Worm (Caenorhabditis elegans) whole organism, L3 larva: ENCODE measurements around the gene fbxb-107.
A peak's percentile ranks its signal among the peaks of the same experiment; 100 is the strongest.

Source experiments
- R02D3.7 ChIP-seq: fragments of 150-350 bp; optimal IDR thresholded peaks from 2 replicates; lab custom pipeline; 2014; ENCODE audit warnings: missing biosample characterization, missing genetic modification characterization
- ZK546.5 ChIP-seq: sonication (generic microtip); optimal IDR thresholded peaks from 2 replicates; lab custom pipeline; 2017; ENCODE audit warnings: missing biosample characterization, missing genetic modification characterization
- aly-2 ChIP-seq: fragments of 150-350 bp; optimal IDR thresholded peaks from 2 replicates; lab custom pipeline; 2014; ENCODE audit warnings: missing biosample characterization, missing genetic modification characterization
- ama-1 ChIP-seq: fragments of 150-350 bp; optimal IDR thresholded peaks from 2 replicates; lab custom pipeline; 2018
- ceh-16 ChIP-seq: sonication (generic microtip); optimal IDR thresholded peaks from 2 replicates; lab custom pipeline; 2017; ENCODE audit warnings: missing biosample characterization, missing genetic modification characterization
- ceh-28 ChIP-seq: fragments of 150-350 bp; optimal IDR thresholded peaks from 2 replicates; lab custom pipeline; 2014; ENCODE audit warnings: missing biosample characterization, missing genetic modification reagents, missing genetic modification characterization
- ceh-82 ChIP-seq: fragments of 150-350 bp; optimal IDR thresholded peaks from 2 replicates; lab custom pipeline; 2014; ENCODE audit warnings: missing biosample characterization, missing genetic modification characterization
- daf-12 ChIP-seq: fragments of 150-350 bp; optimal IDR thresholded peaks from 2 replicates; lab custom pipeline; 2014; ENCODE audit warnings: missing biosample characterization, missing genetic modification reagents, missing genetic modification characterization
- egl-27 ChIP-seq: sonication (generic microtip); optimal IDR thresholded peaks from 4 replicates; lab custom pipeline; 2017; ENCODE audit warnings: missing biosample characterization, missing genetic modification reagents, missing genetic modification characterization
- egl-5 ChIP-seq: fragments of 150-350 bp; optimal IDR thresholded peaks from 2 replicates; lab custom pipeline; 2017; ENCODE audit warnings: missing biosample characterization, missing genetic modification reagents, missing genetic modification characterization, inconsistent platforms
- elt-1 ChIP-seq: fragments of 150-350 bp; optimal IDR thresholded peaks from 2 replicates; lab custom pipeline; 2014; ENCODE audit warnings: missing biosample characterization, missing genetic modification characterization
- elt-2 ChIP-seq: sonication (generic microtip); optimal IDR thresholded peaks from 2 replicates; lab custom pipeline; 2016; ENCODE audit warnings: missing genetic modification reagents, mild to moderate bottlenecking, missing genetic modification characterization, missing compliant biosample characterization
- elt-3 ChIP-seq, 3 experiments: fragments of 150-350 bp in 1 of 3; sonication (generic microtip) in 2 of 3; optimal IDR thresholded peaks; 2 replicates in 2 of 3; 4 replicates in 1 of 3; lab custom pipeline; 2014 to 2017; ENCODE audit warnings: missing biosample characterization in 3 of 3, missing genetic modification characterization in 3 of 3
- eor-1 ChIP-seq, 2 experiments: fragments of 150-350 bp; optimal IDR thresholded peaks; 2 replicates each; lab custom pipeline; 2014 to 2018; ENCODE audit warnings: missing biosample characterization in 2 of 2, missing genetic modification characterization in 2 of 2
- fkh-10 ChIP-seq: sonication (generic microtip); optimal IDR thresholded peaks from 2 replicates; lab custom pipeline; 2017; ENCODE audit warnings: missing biosample characterization, missing genetic modification reagents, missing genetic modification characterization
- fkh-2 ChIP-seq: fragments of 150-350 bp; optimal IDR thresholded peaks from 2 replicates; lab custom pipeline; 2014; ENCODE audit warnings: missing biosample characterization, missing genetic modification reagents, missing genetic modification characterization
- fos-1 ChIP-seq: fragments of 150-350 bp; optimal IDR thresholded peaks from 2 replicates; lab custom pipeline; 2014; ENCODE audit warnings: missing biosample characterization, missing genetic modification characterization
- hmg-11 ChIP-seq: sonication (generic microtip); optimal IDR thresholded peaks from 2 replicates; lab custom pipeline; 2016; ENCODE audit warnings: missing genetic modification characterization, missing compliant biosample characterization
- jun-1 ChIP-seq: fragments of 150-350 bp; optimal IDR thresholded peaks from 2 replicates; lab custom pipeline; 2014; ENCODE audit warnings: missing biosample characterization, missing genetic modification reagents, missing genetic modification characterization
- lin-15B ChIP-seq: fragments of 150-350 bp; optimal IDR thresholded peaks from 2 replicates; lab custom pipeline; 2014; ENCODE audit warnings: missing biosample characterization, missing genetic modification characterization
- lin-39 ChIP-seq: fragments of 150-350 bp; optimal IDR thresholded peaks from 2 replicates; lab custom pipeline; 2018; ENCODE audit warnings: missing biosample characterization, missing genetic modification reagents, missing genetic modification characterization
- lsy-12 ChIP-seq: sonication (generic microtip); optimal IDR thresholded peaks from 2 replicates; lab custom pipeline; 2016; ENCODE audit warnings: mild to moderate bottlenecking, missing genetic modification characterization, missing compliant biosample characterization
- mdl-1 ChIP-seq: fragments of 150-350 bp; optimal IDR thresholded peaks from 2 replicates; lab custom pipeline; 2014; ENCODE audit warnings: missing biosample characterization, missing genetic modification characterization
- nfya-1 ChIP-seq: sonication (generic microtip); optimal IDR thresholded peaks from 2 replicates; lab custom pipeline; 2017; ENCODE audit warnings: missing genetic modification characterization, mild to moderate bottlenecking, missing compliant biosample characterization, antibody characterized with exemption, moderate library complexity; ENCODE audit not compliant: insufficient read depth
- nhr-11 ChIP-seq: fragments of 150-350 bp; optimal IDR thresholded peaks from 2 replicates; lab custom pipeline; 2014; ENCODE audit warnings: missing biosample characterization, missing genetic modification characterization
- nhr-23 ChIP-seq: fragments of 150-350 bp; optimal IDR thresholded peaks from 2 replicates; lab custom pipeline; 2014; ENCODE audit warnings: missing biosample characterization, missing genetic modification reagents, missing genetic modification characterization
- nhr-237 ChIP-seq: fragments of 150-350 bp; optimal IDR thresholded peaks from 2 replicates; lab custom pipeline; 2014; ENCODE audit warnings: missing biosample characterization, missing genetic modification characterization
- nhr-25 ChIP-seq: sonication (generic microtip); optimal IDR thresholded peaks from 2 replicates; lab custom pipeline; 2017; ENCODE audit warnings: missing biosample characterization, missing genetic modification characterization
- nhr-28 ChIP-seq: fragments of 150-350 bp; optimal IDR thresholded peaks from 2 replicates; lab custom pipeline; 2014; ENCODE audit warnings: missing biosample characterization, missing genetic modification characterization
- nhr-43 ChIP-seq: sonication (generic microtip); optimal IDR thresholded peaks from 2 replicates; lab custom pipeline; 2016; ENCODE audit warnings: mild to moderate bottlenecking, missing genetic modification characterization, missing compliant biosample characterization; ENCODE audit not compliant: poor library complexity, severe bottlenecking
- nhr-67 ChIP-seq: fragments of 150-350 bp; optimal IDR thresholded peaks from 2 replicates; lab custom pipeline; 2014; ENCODE audit warnings: missing biosample characterization, missing genetic modification characterization
- nhr-76 ChIP-seq: fragments of 150-350 bp; sonication (generic microtip); optimal IDR thresholded peaks from 5 replicates; lab custom pipeline; 2014; ENCODE audit warnings: missing biosample characterization, missing genetic modification characterization
- nhr-77 ChIP-seq: fragments of 150-350 bp; optimal IDR thresholded peaks from 2 replicates; lab custom pipeline; 2014; ENCODE audit warnings: missing biosample characterization, missing genetic modification characterization
- pha-4 ChIP-seq: fragments of 150-350 bp; optimal IDR thresholded peaks from 2 replicates; lab custom pipeline; 2014; ENCODE audit warnings: missing biosample characterization, missing genetic modification reagents, missing genetic modification characterization
- pqm-1 ChIP-seq: fragments of 150-350 bp; optimal IDR thresholded peaks from 2 replicates; lab custom pipeline; 2017; ENCODE audit warnings: missing biosample characterization, missing genetic modification characterization, inconsistent platforms
- sea-2 ChIP-seq: fragments of 150-350 bp; sonication (generic microtip); optimal IDR thresholded peaks from 4 replicates; lab custom pipeline; 2014; ENCODE audit warnings: missing biosample characterization, missing genetic modification reagents, missing genetic modification characterization
- skn-1 ChIP-seq: fragments of 150-350 bp; optimal IDR thresholded peaks from 2 replicates; lab custom pipeline; 2014; ENCODE audit warnings: missing biosample characterization, missing genetic modification characterization
- snpc-4 ChIP-seq: fragments of 150-350 bp; optimal IDR thresholded peaks from 2 replicates; lab custom pipeline; 2014; ENCODE audit warnings: missing biosample characterization, missing genetic modification characterization
- tbx-2 ChIP-seq: sonication (generic microtip); optimal IDR thresholded peaks from 2 replicates; lab custom pipeline; 2016; ENCODE audit warnings: mild to moderate bottlenecking, missing genetic modification characterization, missing compliant biosample characterization
- unc-39 ChIP-seq: sonication (generic microtip); optimal IDR thresholded peaks from 4 replicates; lab custom pipeline; 2017; ENCODE audit warnings: missing biosample characterization, missing genetic modification characterization
- unc-62 ChIP-seq: fragments of 150-350 bp; sonication (generic microtip); optimal IDR thresholded peaks from 4 replicates; lab custom pipeline; 2014; ENCODE audit warnings: missing biosample characterization, missing genetic modification reagents, missing genetic modification characterization
- zag-1 ChIP-seq: fragments of 150-350 bp; optimal IDR thresholded peaks from 2 replicates; lab custom pipeline; 2014; ENCODE audit warnings: missing biosample characterization, missing genetic modification characterization
- ztf-11 ChIP-seq: fragments of 150-350 bp; optimal IDR thresholded peaks from 2 replicates; lab custom pipeline; 2014; ENCODE audit warnings: missing biosample characterization, missing genetic modification characterization
- ztf-4 ChIP-seq: fragments of 150-350 bp; optimal IDR thresholded peaks from 2 replicates; lab custom pipeline; 2014; ENCODE audit warnings: missing biosample characterization, missing genetic modification characterization

Gene fbxb-107

ce11 chrII:2749595-2750048 is 8.9 kb upstream of the fbxb-107 start, which contains the start of gene F29A7.4:
Gene F29A7.4 (plus strand): TSS chrII:2749998.
- no peak for TF ChIP-seq nfya-1
- TF ChIP-seq nhr-67, result no peak
- TF ChIP-seq fkh-10, result no peak
- TF ChIP-seq fos-1 (tag; lab: Kevin White, UChicago), result no peak
- no peak for TF ChIP-seq nhr-76
- no peak for TF ChIP-seq lsy-12 (tag; lab: Kevin White, UChicago)
- TF ChIP-seq nhr-43 (tag; lab: Kevin White, UChicago), result no peak
- peak; percentile 58 for TF ChIP-seq pqm-1 (tag; lab: Kevin White, UChicago)
- no peak for TF ChIP-seq ztf-11
- TF ChIP-seq jun-1 (tag; lab: Kevin White, UChicago), result no peak
- TF ChIP-seq hmg-11 (tag; lab: Kevin White, UChicago), result no peak
- no peak for TF ChIP-seq nhr-11 (tag; lab: Kevin White, UChicago)
- TF ChIP-seq elt-2 (tag; lab: Kevin White, UChicago), result peak; percentile 64
- TF ChIP-seq nhr-77, result no peak

- no peak for TF ChIP-seq eor-1 (tag; optimal IDR thresholded peaks at IDR 0.05; lab: Kevin White, UChicago)
- no peak for TF ChIP-seq elt-3 (tag; optimal IDR thresholded peaks at IDR 0.05; lab: Kevin White, UChicago)
- TF ChIP-seq elt-2 (tag; lab: Kevin White, UChicago), result peak; percentile 14
- TF ChIP-seq unc-39, result no peak
Observed at ce11 chrII:2751278-2751677, 7.3 kb upstream of the fbxb-107 start.

DNA sequence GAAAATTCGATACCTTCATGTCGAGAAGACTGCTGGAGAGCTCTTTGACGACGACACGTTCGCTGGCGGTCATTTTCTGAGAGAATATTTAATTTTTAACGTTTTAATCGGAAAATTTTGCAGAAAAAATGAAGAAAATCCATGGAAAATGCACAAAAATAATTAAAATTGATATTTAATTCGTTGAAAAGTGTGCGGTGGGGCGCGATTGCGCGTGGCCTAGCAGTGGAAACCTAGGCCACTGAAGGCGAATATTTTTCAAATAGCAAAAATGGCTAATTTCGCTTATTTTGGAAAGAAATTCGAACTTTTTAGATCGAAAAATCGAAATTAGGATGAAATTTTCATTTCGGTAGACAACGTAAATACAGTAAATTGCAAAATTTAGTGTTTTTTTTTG is 6.0 kb upstream of the fbxb-107 start, which contains the start of gene F29A7.6:
TSS of gene F29A7.6 (minus strand) at position 76 of the 400 bp plus-strand sequence.
- no peak for TF ChIP-seq nhr-77
- TF ChIP-seq nhr-25 (tag; lab: Kevin White, UChicago), result no peak
- no peak for TF ChIP-seq zag-1
- TF ChIP-seq R02D3.7 (tag; lab: Kevin White, UChicago), result peak; percentile 12
- TF ChIP-seq daf-12 (tag; lab: Kevin White, UChicago), result no peak
- no peak for TF ChIP-seq fkh-2
- no peak for TF ChIP-seq nhr-28
- TF ChIP-seq unc-39, result no peak
- TF ChIP-seq ceh-82 (tag; lab: Kevin White, UChicago), result no peak
- TF ChIP-seq nfya-1, result no peak
- TF ChIP-seq nhr-11 (tag; lab: Kevin White, UChicago), result no peak
- peak; percentile 71 for TF ChIP-seq snpc-4 (tag; lab: Kevin White, UChicago)
- TF ChIP-seq tbx-2, result no peak
- TF ChIP-seq egl-27 (tag; lab: Kevin White, UChicago), result no peak
- no peak for TF ChIP-seq ceh-28
- no peak for TF ChIP-seq aly-2 (tag; lab: Kevin White, UChicago)
- no peak for TF ChIP-seq elt-1 (tag; lab: Kevin White, UChicago)
- no peak for TF ChIP-seq ceh-16
- no peak for TF ChIP-seq egl-5 (tag; lab: Kevin White, UChicago)
- peak; percentile 30 for TF ChIP-seq nhr-23
- TF ChIP-seq fkh-10, result no peak
- TF ChIP-seq nhr-43 (tag; lab: Kevin White, UChicago), result peak; percentile 47
- no peak for TF ChIP-seq nhr-76
- peak; percentile 25 for TF ChIP-seq elt-2 (tag; lab: Kevin White, UChicago)
- TF ChIP-seq ZK546.5, result no peak
- no peak for TF ChIP-seq nhr-237 (tag; lab: Kevin White, UChicago)
- no peak for TF ChIP-seq fos-1 (tag; lab: Kevin White, UChicago)
- TF ChIP-seq lin-39 (tag; lab: Kevin White, UChicago), result peak; percentile 38
- no peak for TF ChIP-seq unc-62 (GFP tag; lab: Kevin White, UChicago)
- no peak for TF ChIP-seq elt-3 (tag; optimal IDR thresholded peaks at IDR 0.05; lab: Kevin White, UChicago)
- no peak for TF ChIP-seq mdl-1 (tag; lab: Kevin White, UChicago)
- no peak for TF ChIP-seq eor-1 (tag; optimal IDR thresholded peaks at IDR 0.05; lab: Kevin White, UChicago)
- no peak for TF ChIP-seq hmg-11 (tag; lab: Kevin White, UChicago)
- TF ChIP-seq skn-1, result no peak
- TF ChIP-seq ama-1 (lab: Kevin White, UChicago), result no peak
- TF ChIP-seq pha-4, result no peak
- no peak for TF ChIP-seq ztf-4 (tag; lab: Kevin White, UChicago)
- peak; percentile 12 for TF ChIP-seq pqm-1 (tag; lab: Kevin White, UChicago)
- no peak for TF ChIP-seq nhr-67
- peak; percentile 79 for TF ChIP-seq lin-15B
- TF ChIP-seq sea-2 (GFP tag; lab: Kevin White, UChicago), result no peak
- TF ChIP-seq jun-1 (tag; lab: Kevin White, UChicago), result no peak
- TF ChIP-seq, all 47 proteins: peak for 8
